Fruit fly (Drosophila melanogaster): Measurements from ENCODE around the gene ND-B22.

ND-B22 gene

DNA sequence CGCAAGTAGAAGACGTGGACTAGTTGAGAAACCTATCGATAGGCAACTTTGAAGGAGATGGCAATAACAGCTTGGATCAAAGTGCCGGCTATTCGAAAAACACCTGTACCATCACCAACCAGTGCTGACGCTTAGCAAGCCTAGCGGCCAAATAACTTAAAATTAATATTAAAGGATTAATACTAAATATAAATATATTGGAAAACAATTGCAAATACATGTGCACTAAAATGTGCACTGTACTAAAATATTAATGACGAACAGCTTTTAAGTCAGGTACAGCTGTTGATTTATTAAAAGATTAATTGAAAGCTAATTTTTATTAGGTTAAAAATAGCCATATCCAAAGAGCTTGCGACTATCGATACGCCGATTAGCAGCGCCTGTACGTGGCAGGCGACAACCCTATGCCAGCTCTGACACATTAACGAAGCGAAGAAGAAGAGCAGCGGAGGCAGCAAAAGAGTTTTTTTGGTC is 7.6 kb upstream of the ND-B22 start, which contains the start of the genes CG9302 and beta'COP (continued):
- TF ChIP-seq sens-2 (GFP tag; IDR thresholded peaks at IDR 0.05) (no peak), Dip3 (GFP tag; optimal IDR thresholded peaks at IDR 0.05) (peak; percentile 37), Lhr (GFP tag; optimal IDR thresholded peaks at IDR 0.05) (peak; percentile 14), CG18599 (GFP tag; optimal IDR thresholded peaks at IDR 0.05) (no peak), CG1529 (GFP tag; optimal IDR thresholded peaks at IDR 0.05) (no peak), CG11247 (GFP tag; IDR thresholded peaks at IDR 0.05) (peak; percentile 39), Ssrp (tag; optimal IDR thresholded peaks at IDR 0.05) (peak; percentile 58), CG13624 (GFP tag; optimal IDR thresholded peaks at IDR 0.05) (peak; percentile 3), CG10654 (GFP tag; optimal IDR thresholded peaks at IDR 0.05) (peak; percentile 53), CG6683 (GFP tag; optimal IDR thresholded peaks at IDR 0.05) (peak; percentile 14), CG12942 (GFP tag; optimal IDR thresholded peaks at IDR 0.05) (peak; percentile 52), unc-4 (GFP tag; IDR thresholded peaks at IDR 0.05; ENCODE audit: partially characterized antibody) (peak; percentile 71), prd (optimal IDR thresholded peaks at IDR 0.05) (no peak), prd (GFP tag; IDR thresholded peaks at IDR 0.05) (peak; percentile 75; the same call in 2 of the 3 replicates), CG1603 (tag; optimal IDR thresholded peaks at IDR 0.05) (no peak), MBD-R2 (GFP tag; IDR thresholded peaks at IDR 0.05) (peak; percentile 66), Ravus (GFP tag; IDR thresholded peaks at IDR 0.05) (no peak), nom (GFP tag; optimal IDR thresholded peaks at IDR 0.05) (no peak), toy (GFP tag; IDR thresholded peaks at IDR 0.05) (no peak), CG31365 (tag; optimal IDR thresholded peaks at IDR 0.05) (no peak), CG17385 (GFP tag; optimal IDR thresholded peaks at IDR 0.05) (peak; percentile 95), Nf-YC (tag; optimal IDR thresholded peaks at IDR 0.05) (peak; percentile 79), CG8765 (GFP tag; IDR thresholded peaks at IDR 0.05) (peak; percentile 15; the same call in 1 of the 2 replicates), Six4 (GFP tag; optimal IDR thresholded peaks at IDR 0.05) (peak; percentile 23), eyg (GFP tag; optimal IDR thresholded peaks at IDR 0.05) (no peak), CG11085 (GFP tag; IDR thresholded peaks at IDR 0.05) (peak; percentile 50; the same call in 1 of the 2 replicates), CHES-1-like (GFP tag; optimal IDR thresholded peaks at IDR 0.05) (peak; percentile 59), nmo (GFP tag; optimal IDR thresholded peaks at IDR 0.05) (peak; percentile 91), B-H2 (GFP tag; optimal IDR thresholded peaks at IDR 0.05) (peak; percentile 77), Oaz (GFP tag; IDR thresholded peaks at IDR 0.05) (no peak), CG7745 (tag; optimal IDR thresholded peaks at IDR 0.05) (no peak)

DNA sequence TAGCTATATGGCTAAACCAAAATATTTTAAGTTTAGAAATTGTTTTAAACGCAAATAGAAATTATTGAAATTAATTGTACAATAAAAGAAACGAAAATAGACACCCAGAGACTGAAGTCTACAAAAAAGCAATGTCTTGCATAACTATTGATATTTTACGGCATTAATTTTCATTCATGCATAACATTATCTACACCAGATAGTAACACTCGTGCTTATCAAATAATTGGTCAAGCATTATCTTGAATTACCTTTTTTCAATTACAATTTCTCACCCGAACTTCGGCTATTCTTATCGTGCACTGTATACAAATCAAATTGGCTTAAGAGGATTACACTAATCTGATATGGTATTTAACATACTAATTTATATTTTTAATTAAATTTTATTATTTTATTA is 5.2 kb upstream of the ND-B22 start:
- TF ChIP-seq CG11093 (GFP tag; IDR thresholded peaks at IDR 0.05), result no peak
- no peak for TF ChIP-seq Sin3A (optimal IDR thresholded peaks at IDR 0.05)
- peak in 1 of 2 experiments; percentile 86 for TF ChIP-seq Pdp1 (GFP tag; optimal IDR thresholded peaks at IDR 0.05)
- no peak for TF ChIP-seq CG4328 (GFP tag; optimal IDR thresholded peaks at IDR 0.05)
- TF ChIP-seq exex (tag; optimal IDR thresholded peaks at IDR 0.05), result peak; percentile 99
- TF ChIP-seq Lim3 (GFP tag; IDR thresholded peaks at IDR 0.05), result no peak
- no peak for TF ChIP-seq fu2 (GFP tag; optimal IDR thresholded peaks at IDR 0.05)
- peak; percentile 81 for TF ChIP-seq mirr (GFP tag; optimal IDR thresholded peaks at IDR 0.05)
- TF ChIP-seq nerfin-1 (tag; optimal IDR thresholded peaks at IDR 0.05), result no peak

Data from whole organism, embryonic.